Worm (Caenorhabditis elegans) whole organism, L4 larva: ENCODE results near the gene R08C7.8.

Experiments used
- nhr-102 ChIP-seq: sonication (generic microtip); optimal IDR thresholded peaks from 2 replicates; lab custom pipeline; 2016; ENCODE audit warnings: mild to moderate bottlenecking, missing genetic modification characterization, moderate library complexity, missing compliant biosample characterization
- nhr-11 ChIP-seq: fragments of 150-350 bp; optimal IDR thresholded peaks from 2 replicates; lab custom pipeline; 2014; ENCODE audit warnings: missing biosample characterization, missing genetic modification characterization

- TF ChIP-seq nhr-11 (tag; lab: Kevin White, UChicago) (no peak), nhr-102 (tag; lab: Kevin White, UChicago) (no peak)
Measured at ce11 chrIV:4423885-4424284, 10.5 kb downstream of the R08C7.8 start.
